Worm (Caenorhabditis elegans) whole organism, young adult: ENCODE results near the gene cif-1.
"Not testable (repeated sequence)": the region's sequence is repeated elsewhere in the genome, so short reads cannot be mapped to it uniquely, and the experiment has no call there.

Experiments
- B0035.1 ChIP-seq: sonication (generic microtip); optimal IDR thresholded peaks from 2 replicates; lab custom pipeline; 2016; ENCODE audit warnings: missing genetic modification characterization, mild to moderate bottlenecking, missing compliant biosample characterization, missing genotype, missing genetic modification reagents
- B0261.1 ChIP-seq: sonication (generic microtip); optimal IDR thresholded peaks from 2 replicates; lab custom pipeline; 2016; ENCODE audit warnings: mild to moderate bottlenecking, missing genetic modification characterization, moderate library complexity, missing compliant biosample characterization
- F22D6.2 ChIP-seq: sonication (generic microtip); optimal IDR thresholded peaks from 2 replicates; lab custom pipeline; 2016; ENCODE audit warnings: mild to moderate bottlenecking, missing genetic modification characterization, missing compliant biosample characterization
- F23B12.7 ChIP-seq: sonication (generic microtip); optimal IDR thresholded peaks from 2 replicates; lab custom pipeline; 2017; ENCODE audit warnings: missing genetic modification characterization, mild to moderate bottlenecking, missing compliant biosample characterization, antibody characterized with exemption, moderate library complexity; ENCODE audit not compliant: insufficient read depth
- F52B5.7 ChIP-seq: sonication (generic microtip); optimal IDR thresholded peaks from 2 replicates; lab custom pipeline; 2016; ENCODE audit warnings: mild to moderate bottlenecking, missing genetic modification characterization, missing compliant biosample characterization
- K11D2.4 ChIP-seq: fragments of 200-800 bp; sonication (Bioruptor generic); IDR thresholded peaks from 2 replicates; pipeline ENCODE4 v1.3.6; 2022; ENCODE audit warnings: missing genetic modification reagents, missing genetic modification characterization, missing compliant biosample characterization
- T07F8.4 ChIP-seq: sonication (generic microtip); optimal IDR thresholded peaks from 2 replicates; lab custom pipeline; 2016; ENCODE audit warnings: mild to moderate bottlenecking, missing genetic modification characterization, moderate library complexity, missing compliant biosample characterization
- T26A5.8 ChIP-seq: sonication (generic microtip); optimal IDR thresholded peaks from 2 replicates; lab custom pipeline; 2016; ENCODE audit warnings: missing genetic modification characterization, missing compliant biosample characterization
- Y53F4B.3 ChIP-seq: fragments of 200-800 bp; sonication (Bioruptor generic); IDR thresholded peaks from 2 replicates; pipeline ENCODE4 v1.3.6; 2022; ENCODE audit warnings: missing genetic modification reagents, missing genetic modification characterization, missing compliant biosample characterization
- Y67H2A.10 ChIP-seq: fragments of 200-800 bp; sonication (Bioruptor generic); conservative IDR thresholded peaks from 2 replicates; pipeline ENCODE4 v1.3.6; 2022; ENCODE audit warnings: missing genetic modification reagents, missing genetic modification characterization, missing compliant biosample characterization
- Y79H2A.3 ChIP-seq: fragments of 200-800 bp; sonication (Bioruptor generic); conservative IDR thresholded peaks from 2 replicates; pipeline ENCODE4 v1.3.6; 2022; ENCODE audit warnings: missing genetic modification reagents, missing genetic modification characterization, missing compliant biosample characterization
- Y95B8A.8 ChIP-seq: fragments of 200-800 bp; sonication (Bioruptor generic); IDR thresholded peaks from 2 replicates; pipeline ENCODE4 v1.3.6; 2022; ENCODE audit warnings: missing genetic modification reagents, missing genetic modification characterization, missing compliant biosample characterization
- aptf-2 ChIP-seq: fragments of 200-800 bp; sonication (Bioruptor generic); conservative IDR thresholded peaks from 2 replicates; pipeline ENCODE4 v1.3.6; 2022; ENCODE audit warnings: missing genetic modification reagents, missing genetic modification characterization, missing compliant biosample characterization
- athp-1 ChIP-seq: sonication (generic microtip); optimal IDR thresholded peaks from 2 replicates; lab custom pipeline; 2017; ENCODE audit warnings: mild to moderate bottlenecking, missing genetic modification characterization, missing compliant biosample characterization
- bed-1 ChIP-seq: fragments of 200-800 bp; sonication (Bioruptor generic); IDR thresholded peaks from 2 replicates; pipeline ENCODE4 v1.3.6; 2022; ENCODE audit warnings: missing genetic modification reagents, missing genetic modification characterization, missing compliant biosample characterization
- cebp-1 ChIP-seq, 2 experiments: fragments of 200-800 bp in 1 of 2; sonication (Bioruptor generic) in 1 of 2; sonication (generic microtip) in 1 of 2; IDR thresholded peaks in 1 of 2; optimal IDR thresholded peaks in 1 of 2; 2 replicates each; pipeline versions ENCODE4 v1.3.6 to Lab custom; 2017 to 2022; ENCODE audit warnings: missing compliant biosample characterization in 2 of 2, missing genetic modification characterization in 2 of 2, mild to moderate bottlenecking in 1 of 2, missing genetic modification reagents in 1 of 2, moderate library complexity in 1 of 2
- ceh-58 ChIP-seq: fragments of 200-800 bp; sonication (Bioruptor generic); IDR thresholded peaks from 2 replicates; pipeline ENCODE4 v1.3.6; 2022; ENCODE audit warnings: missing genetic modification characterization, missing compliant biosample characterization
- egl-18 ChIP-seq: fragments of 200-800 bp; sonication (Bioruptor generic); IDR thresholded peaks from 2 replicates; pipeline ENCODE4 v1.3.6; 2022; ENCODE audit warnings: missing genetic modification reagents, missing genetic modification characterization, missing compliant biosample characterization
- egrh-3 ChIP-seq: fragments of 200-800 bp; sonication (Bioruptor generic); IDR thresholded peaks from 2 replicates; pipeline ENCODE4 v1.3.6; 2022; ENCODE audit warnings: missing genetic modification reagents, missing genetic modification characterization, missing compliant biosample characterization
- ekl-4 ChIP-seq: fragments of 200-800 bp; sonication (Bioruptor generic); IDR thresholded peaks from 2 replicates; pipeline ENCODE4 v1.3.6; 2022; ENCODE audit warnings: missing genetic modification reagents, missing genetic modification characterization, missing compliant biosample characterization
- ets-4 ChIP-seq: fragments of 200-800 bp; sonication (Bioruptor generic); optimal IDR thresholded peaks from 2 replicates; lab custom pipeline; 2018; ENCODE audit warnings: mild to moderate bottlenecking, missing genetic modification characterization, missing compliant biosample characterization
- gei-17 ChIP-seq: fragments of 200-800 bp; sonication (Bioruptor generic); optimal IDR thresholded peaks from 2 replicates; lab custom pipeline; 2018; ENCODE audit warnings: mild to moderate bottlenecking, missing genetic modification characterization, missing compliant biosample characterization
- hlh-12 ChIP-seq: sonication (generic microtip); optimal IDR thresholded peaks from 2 replicates; lab custom pipeline; 2016; ENCODE audit warnings: missing genetic modification characterization, missing compliant biosample characterization
- hmg-20 ChIP-seq: fragments of 200-800 bp; sonication (Bioruptor generic); IDR thresholded peaks from 2 replicates; pipeline ENCODE4 v1.3.6; 2022; ENCODE audit warnings: missing genetic modification reagents, missing genetic modification characterization, missing compliant biosample characterization
- hrde-1 ChIP-seq: sonication (generic microtip); optimal IDR thresholded peaks from 2 replicates; lab custom pipeline; 2016; ENCODE audit warnings: missing genetic modification characterization, mild to moderate bottlenecking, missing compliant biosample characterization, moderate library complexity, missing genotype, missing genetic modification reagents, borderline replicate concordance
- let-526 ChIP-seq: fragments of 200-800 bp; sonication (Bioruptor generic); IDR thresholded peaks from 2 replicates; pipeline ENCODE4 v1.3.6; 2022; ENCODE audit warnings: missing genetic modification reagents, missing genetic modification characterization, missing compliant biosample characterization
- let-607 ChIP-seq, 2 experiments: fragments of 200-800 bp in 1 of 2; sonication (Bioruptor generic) in 1 of 2; sonication (generic microtip) in 1 of 2; optimal IDR thresholded peaks; 2 replicates each; lab custom pipeline; 2016 to 2018; ENCODE audit warnings: mild to moderate bottlenecking in 2 of 2, missing compliant biosample characterization in 2 of 2, missing genetic modification characterization in 2 of 2, moderate library complexity in 2 of 2, missing genotype in 1 of 2
- lin-40 ChIP-seq: sonication (generic microtip); optimal IDR thresholded peaks from 2 replicates; lab custom pipeline; 2016; ENCODE audit warnings: missing genetic modification characterization, mild to moderate bottlenecking, missing compliant biosample characterization, missing genotype, missing genetic modification reagents
- lsl-1 ChIP-seq: fragments of 200-800 bp; sonication (Bioruptor generic); optimal IDR thresholded peaks from 2 replicates; lab custom pipeline; 2018; ENCODE audit warnings: mild to moderate bottlenecking, missing genetic modification characterization, moderate library complexity, missing compliant biosample characterization
- madf-6 ChIP-seq: fragments of 200-800 bp; sonication (Bioruptor generic); IDR thresholded peaks from 2 replicates; pipeline ENCODE4 v1.3.6; 2022; ENCODE audit warnings: missing genetic modification reagents, missing genetic modification characterization, missing compliant biosample characterization
- mel-28 ChIP-seq: sonication (generic microtip); optimal IDR thresholded peaks from 2 replicates; lab custom pipeline; 2016; ENCODE audit warnings: borderline replicate concordance, mild to moderate bottlenecking, missing genetic modification characterization, missing compliant biosample characterization
- mxl-1 ChIP-seq: sonication (generic microtip); optimal IDR thresholded peaks from 2 replicates; lab custom pipeline; 2016; ENCODE audit warnings: missing genetic modification characterization, missing compliant biosample characterization
- nfya-2 ChIP-seq: fragments of 200-800 bp; sonication (Bioruptor generic); IDR thresholded peaks from 2 replicates; pipeline ENCODE4 v1.3.6; 2022; ENCODE audit warnings: missing genetic modification reagents, missing genetic modification characterization, missing compliant biosample characterization
- nfyb-1 ChIP-seq: fragments of 200-800 bp; sonication (Bioruptor generic); IDR thresholded peaks from 2 replicates; pipeline ENCODE4 v1.3.6; 2022; ENCODE audit warnings: missing genetic modification reagents, missing genetic modification characterization, missing compliant biosample characterization
- nhr-120 ChIP-seq: fragments of 200-800 bp; sonication (Bioruptor generic); IDR thresholded peaks from 2 replicates; pipeline ENCODE4 v1.3.6; 2022; ENCODE audit warnings: missing genetic modification characterization, missing compliant biosample characterization
- pbrm-1 ChIP-seq: fragments of 200-800 bp; sonication (Bioruptor generic); IDR thresholded peaks from 2 replicates; pipeline ENCODE4 v1.3.6; 2022; ENCODE audit warnings: missing genetic modification reagents, missing genetic modification characterization, missing compliant biosample characterization
- rcor-1 ChIP-seq: fragments of 200-800 bp; sonication (Bioruptor generic); IDR thresholded peaks from 2 replicates; pipeline ENCODE4 v1.3.6; 2022; ENCODE audit warnings: missing genetic modification reagents, missing genetic modification characterization, missing compliant biosample characterization
- rec-8 ChIP-seq, 2 experiments: sonication (generic microtip); optimal IDR thresholded peaks; 2 replicates each; lab custom pipeline; 2016; ENCODE audit warnings: mild to moderate bottlenecking in 2 of 2, missing genetic modification characterization in 2 of 2, missing genetic modification reagents in 2 of 2, missing genotype in 2 of 2, missing biosample characterization in 1 of 2, missing compliant biosample characterization in 1 of 2, moderate library complexity in 1 of 2
- repo-1 ChIP-seq: sonication (generic microtip); optimal IDR thresholded peaks from 2 replicates; lab custom pipeline; 2017; ENCODE audit warnings: mild to moderate bottlenecking, missing genetic modification characterization, missing compliant biosample characterization
- snpc-4 ChIP-seq, 5 experiments: fragments of 150-350 bp in 1 of 5; sonication (generic microtip) in 4 of 5; optimal IDR thresholded peaks; 2 replicates each; lab custom pipeline; 2014 to 2018; ENCODE audit warnings: missing genetic modification characterization in 5 of 5, missing biosample characterization in 3 of 5, antibody characterized with exemption in 2 of 5, mild to moderate bottlenecking in 2 of 5, missing compliant biosample characterization in 2 of 5, missing genotype in 2 of 5, moderate library complexity in 2 of 5, missing genetic modification reagents in 1 of 5
- tlf-1 ChIP-seq: fragments of 200-800 bp; sonication (Bioruptor generic); optimal IDR thresholded peaks from 2 replicates; lab custom pipeline; 2018; ENCODE audit warnings: mild to moderate bottlenecking, missing genetic modification characterization, missing compliant biosample characterization
- ztf-18 ChIP-seq: sonication (generic microtip); optimal IDR thresholded peaks from 2 replicates; lab custom pipeline; 2016; ENCODE audit warnings: missing genotype, mild to moderate bottlenecking, missing genetic modification characterization, missing compliant biosample characterization
- ztf-28 ChIP-seq: fragments of 200-800 bp; sonication (Bioruptor generic); IDR thresholded peaks from 2 replicates; pipeline ENCODE4 v1.3.6; 2022; ENCODE audit warnings: missing genetic modification reagents, missing genetic modification characterization, missing compliant biosample characterization
- ztf-3 ChIP-seq: fragments of 200-800 bp; sonication (Bioruptor generic); optimal IDR thresholded peaks from 2 replicates; lab custom pipeline; 2018; ENCODE audit warnings: mild to moderate bottlenecking, missing genetic modification characterization, missing compliant biosample characterization

cif-1 gene

DNA sequence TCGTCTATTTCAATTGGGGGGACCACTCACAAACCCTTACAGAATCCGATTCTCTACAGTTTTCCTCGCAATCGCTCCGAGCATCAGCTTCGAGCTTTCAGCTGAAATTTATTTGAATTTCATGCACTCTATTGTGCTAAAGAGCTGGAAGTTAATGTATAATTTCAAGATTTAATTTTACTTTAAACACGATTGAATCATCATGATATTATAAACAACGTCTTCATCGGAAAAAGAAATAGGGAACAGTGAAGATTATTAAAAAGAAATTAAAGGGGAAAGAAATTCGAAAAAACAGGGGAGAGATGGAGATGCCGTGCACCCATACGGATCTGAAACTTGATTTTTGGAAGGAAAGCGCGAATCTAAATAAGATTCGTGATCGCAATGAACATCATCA lies 33.6 kb upstream of the cif-1 start, which contains the start of gene hoe-1 (continued):
- TF ChIP-seq Y95B8A.8: no peak
- TF ChIP-seq B0261.1: no peak
- TF ChIP-seq aptf-2 (GFP tag; lab: Robert Waterston, UW): no peak
- no peak for TF ChIP-seq F23B12.7 (tag; lab: Kevin White, UChicago)
- no peak for TF ChIP-seq ztf-28
- TF ChIP-seq ztf-18 (tag; lab: Kevin White, UChicago): peak; percentile 70
- no peak for TF ChIP-seq egrh-3 (GFP tag; lab: Robert Waterston, UW)

DNA sequence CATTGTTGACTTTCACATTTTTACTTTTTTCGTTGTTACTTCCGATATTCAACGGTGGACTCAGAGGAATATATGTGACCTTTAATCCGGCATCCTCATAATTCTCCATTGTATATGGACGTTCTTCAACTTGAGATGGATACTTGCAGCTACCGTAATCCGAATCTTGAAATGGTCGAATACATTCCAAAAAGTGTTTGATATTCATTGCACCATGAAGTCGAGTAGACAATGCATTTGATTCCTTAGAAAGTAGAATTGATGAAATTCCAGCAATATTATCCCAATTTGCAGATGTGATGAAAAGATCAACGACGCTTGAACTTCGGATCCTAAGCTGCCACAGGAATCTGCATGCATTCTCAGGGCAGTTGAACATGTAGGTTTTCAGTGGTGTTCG lies 31.9 kb upstream of the cif-1 start:
- TF ChIP-seq ceh-58 (GFP tag; lab: Robert Waterston, UW) (no peak), lsl-1 (no peak), athp-1 (tag; lab: Kevin White, UChicago) (no peak), Y79H2A.3 (GFP tag; lab: Robert Waterston, UW) (no peak), madf-6 (GFP tag; lab: Robert Waterston, UW) (no peak)

DNA sequence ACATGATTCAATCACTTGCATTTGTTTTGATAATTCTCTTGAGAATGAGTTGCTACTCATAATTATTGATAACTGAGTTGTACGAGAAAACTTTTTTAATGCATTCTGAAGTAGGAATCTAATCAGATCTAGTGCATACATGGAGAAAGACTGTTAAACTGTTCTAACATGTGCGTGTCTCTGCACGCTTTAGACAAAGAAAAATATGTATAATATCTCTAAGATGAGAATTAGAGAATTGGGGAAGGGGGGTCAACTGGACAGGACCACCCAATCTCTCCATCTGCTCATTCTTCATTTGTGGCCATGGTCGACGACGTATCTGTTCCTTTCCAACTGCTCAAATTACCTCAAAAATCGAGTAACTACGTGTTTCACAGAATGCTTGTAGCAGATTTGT lies 26.7 kb upstream of the cif-1 start, which contains the start of gene fbxb-78:
fbxb-78 (plus strand) TSS at position 301 of the 400 bp plus-strand sequence.
- TF ChIP-seq mxl-1 (tag; lab: Kevin White, UChicago) (no peak), ztf-3 (no peak), nfya-2 (GFP tag; lab: Robert Waterston, UW) (no peak), T26A5.8 (tag; lab: Kevin White, UChicago) (no peak), K11D2.4 (GFP tag; lab: Robert Waterston, UW) (no peak), hlh-12 (no peak), F52B5.7 (tag; lab: Kevin White, UChicago) (no peak), repo-1 (no peak), ets-4 (GFP tag; lab: Kevin White, UChicago) (no peak), hmg-20 (GFP tag; lab: Robert Waterston, UW) (no peak), hrde-1 (no peak), T07F8.4 (tag; lab: Kevin White, UChicago) (no peak), rec-8 (tag; optimal IDR thresholded peaks at IDR 0.05; lab: Kevin White, UChicago) (no peak), Y53F4B.3 (no peak)

DNA sequence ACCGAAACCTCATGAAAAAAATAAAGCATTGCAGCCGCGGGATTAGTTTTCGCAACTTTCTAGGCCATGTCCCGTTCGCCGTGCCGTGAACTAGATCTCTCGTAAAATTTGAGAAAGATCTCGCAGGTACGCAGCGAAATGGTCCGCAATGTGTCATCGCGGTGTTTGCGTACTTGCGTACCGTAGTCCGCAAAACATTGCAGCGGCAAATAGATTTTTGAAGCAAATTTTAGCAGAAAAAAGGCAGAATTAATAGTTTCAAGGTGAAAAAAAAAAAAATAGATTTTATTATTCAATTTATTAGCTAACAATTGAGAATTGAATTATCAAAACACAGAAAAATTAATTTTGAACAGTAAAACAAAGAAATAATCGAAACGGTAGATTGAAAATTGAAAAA lies 17.4 kb upstream of the cif-1 start:
- TF ChIP-seq F22D6.2 (tag; lab: Kevin White, UChicago) (peak; percentile 82), rcor-1 (peak; percentile 98), mel-28 (peak; percentile 9), let-607 (tag; optimal IDR thresholded peaks at IDR 0.05; lab: Kevin White, UChicago) (peak; percentile 81 to 96), pbrm-1 (peak; percentile 99), lin-40 (tag; lab: Kevin White, UChicago) (peak; percentile 96), bed-1 (GFP tag; lab: Robert Waterston, UW) (peak; percentile 100), nfyb-1 (GFP tag; lab: Robert Waterston, UW) (peak; percentile 99), tlf-1 (GFP tag; lab: Kevin White, UChicago) (peak; percentile 98), let-526 (GFP tag; lab: Robert Waterston, UW) (peak; percentile 98), gei-17 (GFP tag; lab: Kevin White, UChicago) (peak; percentile 72), ekl-4 (GFP tag; lab: Robert Waterston, UW) (peak; percentile 98), ztf-3 (peak; percentile 77), Y67H2A.10 (peak; percentile 98), egl-18 (GFP tag; lab: Robert Waterston, UW) (peak; percentile 98), nhr-120 (GFP tag; lab: Robert Waterston, UW) (peak; percentile 90; the same call in 1 of the 2 replicates), snpc-4 (tag; optimal IDR thresholded peaks at IDR 0.05; lab: Kevin White, UChicago) (peak; percentile 16 to 88 (median 76)), B0035.1 (tag; lab: Kevin White, UChicago) (peak; percentile 83), cebp-1 (GFP tag; IDR thresholded peaks at IDR 0.05; lab: Robert Waterston, UW) (peak; percentile 97), cebp-1 (tag; optimal IDR thresholded peaks at IDR 0.05; lab: Kevin White, UChicago) (peak; percentile 95)
- not testable (repeated sequence) for TF ChIP-seq snpc-4 (GFP tag; optimal IDR thresholded peaks at IDR 0.05; lab: Kevin White, UChicago)
